Fruit fly (Drosophila melanogaster) whole organism, embryonic: Measurements from ENCODE around the gene 7B2.

ENCODE experiments used
- ATbp ChIP-seq: fragments of 200-800 bp; sonication (Bioruptor generic); optimal IDR thresholded peaks from 2 replicates; lab custom pipeline; 2017; ENCODE audit warnings: missing biosample characterization, mild to moderate bottlenecking, missing genetic modification characterization, missing genetic modification reagents
- Atf-2 ChIP-seq: fragments of 200-800 bp; sonication (Bioruptor generic); optimal IDR thresholded peaks from 2 replicates; lab custom pipeline; 2016; ENCODE audit warnings: missing biosample characterization, missing genetic modification characterization
- C15 ChIP-seq: fragments of 200-800 bp; sonication (Bioruptor generic); IDR thresholded peaks from 3 replicates; pipeline ENCODE4 v1.3.6; 2022; ENCODE audit warnings: missing biosample characterization, missing genetic modification characterization
- CG10462 ChIP-seq: fragments of 200-800 bp; sonication (Bioruptor generic); optimal IDR thresholded peaks from 2 replicates; lab custom pipeline; 2016; ENCODE audit warnings: missing biosample characterization, missing genetic modification characterization
- CG11247 ChIP-seq: fragments of 200-800 bp; sonication (Bioruptor generic); IDR thresholded peaks from 2 replicates; pipeline ENCODE4 v1.3.6; 2022; ENCODE audit warnings: missing biosample characterization, missing genetic modification characterization
- CG11504 ChIP-seq: fragments of 200-800 bp; sonication (Bioruptor generic); optimal IDR thresholded peaks from 3 replicates; lab custom pipeline; 2019; ENCODE audit warnings: missing biosample characterization, mild to moderate bottlenecking, missing genetic modification characterization, moderate library complexity
- CG12155 ChIP-seq: fragments of 200-800 bp; sonication (Bioruptor generic); optimal IDR thresholded peaks from 3 replicates; lab custom pipeline; 2016; ENCODE audit warnings: missing biosample characterization, missing genetic modification characterization
- CG13424 ChIP-seq: fragments of 200-800 bp; sonication (Bioruptor generic); optimal IDR thresholded peaks from 2 replicates; lab custom pipeline; 2019; ENCODE audit warnings: missing biosample characterization, mild to moderate bottlenecking, missing genetic modification characterization, moderate library complexity
- CG13775 ChIP-seq: fragments of 200-800 bp; sonication (Bioruptor generic); optimal IDR thresholded peaks from 3 replicates; lab custom pipeline; 2017; ENCODE audit warnings: missing biosample characterization, mild to moderate bottlenecking, missing genetic modification characterization
- CG15601 ChIP-seq: fragments of 200-800 bp; sonication (Bioruptor generic); optimal IDR thresholded peaks from 3 replicates; lab custom pipeline; 2019; ENCODE audit warnings: missing biosample characterization, mild to moderate bottlenecking, missing genetic modification characterization, moderate library complexity
- CG2116 ChIP-seq: fragments of 200-800 bp; sonication (Bioruptor generic); optimal IDR thresholded peaks from 3 replicates; lab custom pipeline; 2018; ENCODE audit warnings: missing biosample characterization, mild to moderate bottlenecking, missing genetic modification characterization
- CG2712 ChIP-seq: fragments of 200-800 bp; optimal IDR thresholded peaks from 3 replicates; lab custom pipeline; 2019; ENCODE audit warnings: missing biosample characterization, mild to moderate bottlenecking, missing genetic modification characterization, moderate library complexity
- CG30020 ChIP-seq: fragments of 200-800 bp; optimal IDR thresholded peaks from 2 replicates; lab custom pipeline; 2019; ENCODE audit warnings: missing biosample characterization, mild to moderate bottlenecking, missing genetic modification characterization, moderate library complexity
- CG3065 ChIP-seq: fragments of 200-800 bp; sonication (Bioruptor generic); optimal IDR thresholded peaks from 2 replicates; lab custom pipeline; 2016; ENCODE audit warnings: missing biosample characterization, missing genetic modification characterization
- CG31224 ChIP-seq: fragments of 200-800 bp; sonication (Bioruptor generic); IDR thresholded peaks from 2 replicates; pipeline ENCODE4 v1.3.6; 2022; ENCODE audit warnings: missing biosample characterization, missing genetic modification characterization
- CG34376 ChIP-seq: fragments of 200-800 bp; sonication (Bioruptor generic); optimal IDR thresholded peaks from 2 replicates; lab custom pipeline; 2018; ENCODE audit warnings: missing biosample characterization, mild to moderate bottlenecking, missing genetic modification characterization
- CG3995 ChIP-seq: fragments of 200-800 bp; sonication (Bioruptor generic); optimal IDR thresholded peaks from 3 replicates; lab custom pipeline; 2016; ENCODE audit warnings: missing biosample characterization, missing genetic modification characterization
- CG8765 ChIP-seq: fragments of 200-800 bp; sonication (Bioruptor generic); IDR thresholded peaks from 2 replicates; pipeline ENCODE4 v1.3.6; 2022; ENCODE audit warnings: missing biosample characterization, missing genetic modification characterization
- CG9797 ChIP-seq: fragments of 200-800 bp; sonication (Bioruptor generic); optimal IDR thresholded peaks from 3 replicates; lab custom pipeline; 2018; ENCODE audit warnings: missing biosample characterization, mild to moderate bottlenecking, missing genetic modification characterization
- CoRest ChIP-seq: fragments of 200-800 bp; sonication (Bioruptor generic); optimal IDR thresholded peaks from 3 replicates; lab custom pipeline; 2018; ENCODE audit warnings: missing biosample characterization, mild to moderate bottlenecking, missing genetic modification characterization, moderate library complexity
- CrebB ChIP-seq: fragments of 200-800 bp; sonication (Bioruptor generic); optimal IDR thresholded peaks from 3 replicates; lab custom pipeline; 2018; ENCODE audit warnings: missing biosample characterization, mild to moderate bottlenecking, missing genetic modification characterization
- Deaf1 ChIP-seq: fragments of 200-800 bp; optimal IDR thresholded peaks from 3 replicates; lab custom pipeline; 2019; ENCODE audit warnings: missing biosample characterization, mild to moderate bottlenecking, missing genetic modification characterization, moderate library complexity
- Fer3 ChIP-seq: fragments of 200-800 bp; sonication (Bioruptor generic); optimal IDR thresholded peaks from 2 replicates; lab custom pipeline; 2018; ENCODE audit warnings: missing biosample characterization, mild to moderate bottlenecking, missing genetic modification characterization, moderate library complexity
- HLH4C ChIP-seq: fragments of 200-800 bp; sonication (Bioruptor generic); IDR thresholded peaks from 3 replicates; pipeline ENCODE4 v1.3.6; 2022; ENCODE audit warnings: missing biosample characterization, missing genetic modification characterization; ENCODE audit not compliant: partially characterized antibody
- Hmr ChIP-seq: fragments of 200-800 bp; sonication (Bioruptor generic); optimal IDR thresholded peaks from 3 replicates; lab custom pipeline; 2017; ENCODE audit warnings: mild to moderate bottlenecking, missing biosample characterization, missing genetic modification reagents, missing genetic modification characterization
- Hr51 ChIP-seq, 2 experiments: fragments of 200-800 bp; sonication (Bioruptor generic); optimal IDR thresholded peaks; 2 replicates in 1 of 2; 3 replicates in 1 of 2; lab custom pipeline; 2016 to 2018; ENCODE audit warnings: missing biosample characterization in 2 of 2, missing genetic modification characterization in 2 of 2, mild to moderate bottlenecking in 1 of 2, moderate library complexity in 1 of 2
- Lim3 ChIP-seq: fragments of 200-800 bp; sonication (Bioruptor generic); IDR thresholded peaks from 2 replicates; pipeline ENCODE4 v1.3.6; 2022; ENCODE audit warnings: missing biosample characterization, missing genetic modification characterization
- Lpt ChIP-seq: fragments of >200 bp; optimal IDR thresholded peaks from 2 replicates; lab custom pipeline; 2018; ENCODE audit warnings: missing biosample characterization, missing genetic modification characterization
- Max ChIP-seq: fragments of 200-800 bp; sonication (Bioruptor generic); optimal IDR thresholded peaks from 2 replicates; lab custom pipeline; 2016; ENCODE audit warnings: missing biosample characterization, mild to moderate bottlenecking, missing genetic modification characterization
- Oaz ChIP-seq: fragments of 200-800 bp; sonication (Bioruptor generic); IDR thresholded peaks from 2 replicates; pipeline ENCODE4 v1.3.6; 2022; ENCODE audit warnings: missing biosample characterization, missing genetic modification characterization
- PHDP ChIP-seq: fragments of 200-800 bp; sonication (Bioruptor generic); optimal IDR thresholded peaks from 3 replicates; lab custom pipeline; 2018; ENCODE audit warnings: missing biosample characterization, mild to moderate bottlenecking, missing genetic modification characterization, moderate library complexity
- Ssrp ChIP-seq: fragments of 200-800 bp; sonication (Bioruptor generic); optimal IDR thresholded peaks from 2 replicates; lab custom pipeline; 2018; ENCODE audit warnings: missing biosample characterization, mild to moderate bottlenecking, missing genetic modification characterization, moderate library complexity
- Xbp1 ChIP-seq: fragments of 200-800 bp; sonication (Bioruptor generic); optimal IDR thresholded peaks from 3 replicates; lab custom pipeline; 2016; ENCODE audit warnings: missing biosample characterization, mild to moderate bottlenecking, missing genetic modification characterization
- ara ChIP-seq: fragments of 200-800 bp; sonication (Bioruptor generic); IDR thresholded peaks from 2 replicates; pipeline ENCODE4 v1.3.6; 2022; ENCODE audit warnings: missing biosample characterization, missing genetic modification characterization
- bcd ChIP-seq: fragments of 200-800 bp; sonication (Bioruptor generic); optimal IDR thresholded peaks from 2 replicates; lab custom pipeline; 2017; ENCODE audit warnings: missing biosample characterization, mild to moderate bottlenecking, missing genetic modification characterization
- caup ChIP-seq: fragments of 200-800 bp; sonication (Bioruptor generic); optimal IDR thresholded peaks from 3 replicates; lab custom pipeline; 2017; ENCODE audit warnings: missing biosample characterization, mild to moderate bottlenecking, missing genetic modification characterization, moderate library complexity; ENCODE audit not compliant: severe bottlenecking
- croc ChIP-seq: fragments of 200-800 bp; sonication (Bioruptor generic); conservative IDR thresholded peaks from 3 replicates; pipeline ENCODE4 v1.3.6; 2022; ENCODE audit warnings: missing biosample characterization, missing genetic modification characterization
- cwo ChIP-seq: fragments of 200-800 bp; sonication (Bioruptor generic); optimal IDR thresholded peaks from 3 replicates; lab custom pipeline; 2017; ENCODE audit warnings: missing biosample characterization, missing genetic modification characterization, mild to moderate bottlenecking, moderate library complexity, missing genetic modification reagents
- danr ChIP-seq: fragments of 200-800 bp; sonication (Bioruptor generic); IDR thresholded peaks from 2 replicates; pipeline ENCODE4 v1.3.6; 2022; ENCODE audit warnings: missing biosample characterization, missing genetic modification characterization
- dati ChIP-seq: fragments of 200-800 bp; sonication (Bioruptor generic); IDR thresholded peaks from 2 replicates; pipeline ENCODE4 v1.3.6; 2022; ENCODE audit warnings: missing biosample characterization, missing genetic modification characterization
- grau ChIP-seq: fragments of 200-800 bp; optimal IDR thresholded peaks from 3 replicates; lab custom pipeline; 2019; ENCODE audit warnings: missing biosample characterization, mild to moderate bottlenecking, missing genetic modification characterization, moderate library complexity
- kni ChIP-seq: fragments of 200-800 bp; sonication (Bioruptor generic); optimal IDR thresholded peaks from 3 replicates; lab custom pipeline; 2017; ENCODE audit warnings: mild to moderate bottlenecking, missing biosample characterization, missing genetic modification reagents, missing genetic modification characterization
- lbe ChIP-seq: fragments of 200-800 bp; sonication (Bioruptor generic); optimal IDR thresholded peaks from 2 replicates; lab custom pipeline; 2016; ENCODE audit warnings: missing biosample characterization, mild to moderate bottlenecking, missing genetic modification characterization
- luna ChIP-seq: fragments of 200-800 bp; sonication (Bioruptor generic); optimal IDR thresholded peaks from 2 replicates; lab custom pipeline; 2016; ENCODE audit warnings: missing biosample characterization, missing genetic modification characterization
- org-1 ChIP-seq: fragments of 200-800 bp; sonication (Bioruptor generic); optimal IDR thresholded peaks from 2 replicates; lab custom pipeline; 2017; ENCODE audit warnings: missing biosample characterization, missing genetic modification characterization
- so ChIP-seq: fragments of 200-800 bp; sonication (Bioruptor generic); IDR thresholded peaks from 3 replicates; pipeline ENCODE4 v1.3.6; 2022; ENCODE audit warnings: missing biosample characterization, missing genetic modification characterization
- tna ChIP-seq: fragments of 200-800 bp; sonication (Bioruptor generic); IDR thresholded peaks from 2 replicates; pipeline ENCODE4 v1.3.6; 2022; ENCODE audit warnings: missing biosample characterization, missing genetic modification characterization; ENCODE audit not compliant: partially characterized antibody
- trem ChIP-seq: fragments of 200-800 bp; optimal IDR thresholded peaks from 3 replicates; lab custom pipeline; 2019; ENCODE audit warnings: missing biosample characterization, mild to moderate bottlenecking, missing genetic modification characterization, moderate library complexity
- zen ChIP-seq: fragments of 200-800 bp; sonication (Bioruptor generic); optimal IDR thresholded peaks from 3 replicates; lab custom pipeline; 2018; ENCODE audit warnings: missing biosample characterization, mild to moderate bottlenecking, missing genetic modification characterization, moderate library complexity

7B2 gene

dm6 chr3R:5354373-5355134 lies 22.0 kb upstream of the 7B2 start, which contains the start of the genes CG11999 and CG1161 (continued):
- TF ChIP-seq tna (GFP tag; lab: Robert Waterston, UW) (no peak), org-1 (GFP tag; lab: Kevin White, UChicago) (no peak), Ssrp (tag; lab: Kevin White, UChicago) (no peak), grau (tag; lab: Kevin White, UChicago) (peak; percentile 18), ara (GFP tag; lab: Robert Waterston, UW) (no peak), CG2712 (tag; lab: Kevin White, UChicago) (peak; percentile 47), CG34376 (no peak), CG8765 (GFP tag; lab: Robert Waterston, UW) (no peak), trem (tag; lab: Kevin White, UChicago) (peak; percentile 30), CG2116 (GFP tag; lab: Kevin White, UChicago) (peak; percentile 89), CG15601 (tag; lab: Kevin White, UChicago) (no peak), CoRest (tag; lab: Kevin White, UChicago) (peak; percentile 49), CG11247 (GFP tag; lab: Robert Waterston, UW) (no peak), luna (no peak), HLH4C (GFP tag; lab: Robert Waterston, UW) (no peak), CG12155 (GFP tag; lab: Kevin White, UChicago) (no peak), ATbp (no peak), CG10462 (GFP tag; lab: Kevin White, UChicago) (no peak), Oaz (GFP tag; lab: Robert Waterston, UW) (no peak), Lpt (GFP tag; lab: Kevin White, UChicago) (no peak), CG31224 (GFP tag; lab: Robert Waterston, UW) (no peak), Fer3 (tag; lab: Kevin White, UChicago) (no peak), so (GFP tag; lab: Robert Waterston, UW) (no peak), Hmr (GFP tag; lab: Kevin White, UChicago) (peak; percentile 26), bcd (GFP tag; lab: Kevin White, UChicago) (no peak), CG9797 (GFP tag; lab: Kevin White, UChicago) (peak; percentile 69), lbe (GFP tag; lab: Kevin White, UChicago) (peak; percentile 28), Lim3 (GFP tag; lab: Robert Waterston, UW) (no peak), Deaf1 (tag; lab: Kevin White, UChicago) (no peak), croc (no peak), kni (GFP tag; lab: Kevin White, UChicago) (no peak), danr (GFP tag; lab: Robert Waterston, UW) (no peak), CG13424 (tag; lab: Kevin White, UChicago) (peak; percentile 17), CG3065 (GFP tag; lab: Kevin White, UChicago) (no peak), CG13775 (peak; percentile 10), Hr51 (GFP tag; optimal IDR thresholded peaks at IDR 0.05; lab: Kevin White, UChicago) (peak in 1 of 2 experiments; percentile 52), cwo (GFP tag; lab: Kevin White, UChicago) (no peak), dati (GFP tag; lab: Robert Waterston, UW) (no peak), PHDP (tag; lab: Kevin White, UChicago) (no peak), C15 (no peak), CrebB (tag; lab: Kevin White, UChicago) (no peak), Atf-2 (no peak), zen (tag; lab: Kevin White, UChicago) (peak; percentile 40), CG3995 (no peak), Xbp1 (GFP tag; lab: Kevin White, UChicago) (peak; percentile 93), caup (no peak), Max (GFP tag; lab: Kevin White, UChicago) (no peak), CG30020 (tag; lab: Kevin White, UChicago) (peak; percentile 35), CG11504 (peak; percentile 47)
